Worm (Caenorhabditis elegans): ENCODE results near the gene C08E3.1.

C08E3.1 gene

DNA sequence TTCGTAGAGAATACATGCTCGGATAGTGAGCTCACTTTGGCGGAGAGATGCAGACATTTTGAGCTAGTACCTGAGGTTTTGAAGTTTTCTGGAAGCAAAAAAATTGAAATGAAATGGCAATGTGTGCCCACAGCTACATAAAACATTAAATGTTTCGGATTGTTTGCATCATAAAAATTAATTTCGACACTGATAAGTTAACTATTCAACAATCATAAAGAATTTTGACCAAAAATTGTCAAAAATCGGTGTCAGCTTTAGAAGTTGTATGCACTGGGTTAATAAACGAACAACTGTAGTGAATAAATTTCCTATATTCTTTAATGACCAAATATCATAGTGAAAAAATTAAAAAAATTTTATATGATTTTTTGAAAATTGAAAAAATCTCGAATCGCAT lies 14.6 kb upstream of the C08E3.1 start, which contains the start of gene fbxa-166:
TSS of gene fbxa-166 (minus strand) at position 101 of the 400 bp plus-strand sequence.
- no peak for TF ChIP-seq unc-39 (tag; optimal IDR thresholded peaks at IDR 0.05)
- TF ChIP-seq C34F6.9 (tag; optimal IDR thresholded peaks at IDR 0.05) = no peak
- TF ChIP-seq R02D3.7 (tag; optimal IDR thresholded peaks at IDR 0.05) = no peak
- TF ChIP-seq ztf-11 (tag; optimal IDR thresholded peaks at IDR 0.05) = no peak
- TF ChIP-seq sma-9 (GFP tag; optimal IDR thresholded peaks at IDR 0.05) = no peak
- TF ChIP-seq sma-9 (tag; optimal IDR thresholded peaks at IDR 0.05) = no peak
- no peak for TF ChIP-seq lin-39 (tag; optimal IDR thresholded peaks at IDR 0.05)

DNA sequence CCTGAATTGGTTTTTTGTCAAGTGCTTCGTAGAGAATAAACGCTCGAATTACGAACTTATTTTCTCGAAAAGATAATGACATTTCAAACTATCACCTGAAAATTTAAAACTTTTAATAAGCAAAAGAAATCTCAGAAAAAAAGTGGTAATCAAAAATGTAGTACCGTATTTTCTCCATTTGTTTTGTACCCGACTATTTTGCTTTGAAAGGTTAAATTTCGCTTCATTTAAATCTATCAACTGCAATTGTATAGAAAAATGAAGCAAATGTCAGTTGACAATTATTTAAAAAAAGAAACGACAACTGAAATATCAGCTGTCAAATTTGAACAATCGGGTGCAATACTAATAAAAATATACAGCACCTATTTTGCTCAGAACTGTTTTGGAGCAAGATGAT lies 12.4 kb upstream of the C08E3.1 start, which contains the start of gene fbxa-158:
TSS of gene fbxa-158 (minus strand) at position 101 of the 400 bp plus-strand sequence.
- TF ChIP-seq sem-4 (tag; optimal IDR thresholded peaks at IDR 0.05) (no peak), alr-1 (tag; optimal IDR thresholded peaks at IDR 0.05) (no peak), mab-5 (tag; optimal IDR thresholded peaks at IDR 0.05) (no peak), unc-62 (GFP tag; optimal IDR thresholded peaks at IDR 0.05) (no peak), C34F6.9 (tag; optimal IDR thresholded peaks at IDR 0.05) (no peak), nhr-129 (tag; optimal IDR thresholded peaks at IDR 0.05) (no peak), nhr-237 (tag; optimal IDR thresholded peaks at IDR 0.05) (no peak), unc-39 (tag; optimal IDR thresholded peaks at IDR 0.05) (no peak), crh-2 (tag; optimal IDR thresholded peaks at IDR 0.05) (no peak), nhr-77 (tag; optimal IDR thresholded peaks at IDR 0.05) (no peak), ztf-4 (tag; optimal IDR thresholded peaks at IDR 0.05) (no peak), gmeb-1 (tag; optimal IDR thresholded peaks at IDR 0.05) (no peak), egl-27 (tag; optimal IDR thresholded peaks at IDR 0.05) (no peak), elt-1 (tag; optimal IDR thresholded peaks at IDR 0.05) (no peak), ceh-16 (tag; optimal IDR thresholded peaks at IDR 0.05) (no peak), snpc-4 (tag; optimal IDR thresholded peaks at IDR 0.05) (no peak), blmp-1 (tag; optimal IDR thresholded peaks at IDR 0.05; ENCODE audit: insufficient read depth) (no peak)

DNA sequence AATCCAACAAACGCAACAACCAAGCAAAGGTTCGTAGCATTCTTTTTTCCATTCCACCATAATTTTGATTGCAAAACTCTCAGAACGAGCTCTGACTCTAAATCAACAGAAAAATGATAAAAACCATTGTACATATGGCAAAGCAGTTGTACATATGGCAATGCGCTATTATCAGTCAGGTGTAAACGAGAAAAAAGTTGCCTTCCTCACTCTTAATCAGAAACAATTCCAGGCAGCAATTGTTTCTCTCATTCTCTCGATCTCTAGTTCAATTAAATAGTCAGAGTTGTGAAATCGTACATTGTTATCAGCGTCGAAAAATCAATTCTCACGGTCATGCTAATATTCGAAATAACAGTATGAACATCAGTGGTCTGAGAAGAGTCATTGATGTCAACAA lies 11.8 kb upstream of the C08E3.1 start:
- TF ChIP-seq fos-1 (tag; optimal IDR thresholded peaks at IDR 0.05) (peak; percentile 44), skn-1 (tag; optimal IDR thresholded peaks at IDR 0.05) (no peak)

DNA sequence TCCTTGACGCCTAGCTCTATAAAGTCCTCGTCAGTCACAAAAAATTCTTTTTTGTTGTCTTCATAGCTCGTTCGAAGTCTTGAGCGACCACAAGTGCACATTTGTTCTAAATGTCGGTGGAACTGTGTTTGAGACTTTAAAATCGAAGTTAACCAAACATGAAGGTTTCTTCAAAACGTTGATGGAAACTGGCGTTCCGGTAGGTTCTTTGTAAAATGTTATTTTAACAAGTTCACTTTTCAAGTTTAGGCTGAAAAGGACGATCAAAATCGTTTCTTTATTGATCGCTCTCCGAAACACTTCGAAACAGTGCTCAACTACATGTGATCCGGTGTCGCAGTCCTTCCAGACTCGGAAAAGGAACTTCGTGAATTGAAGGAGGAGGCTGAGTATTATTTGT lies 9.0 kb upstream of the C08E3.1 start, which contains the start of gene fbxa-160:
TSS of gene fbxa-160 (minus strand) at position 101 of the 400 bp plus-strand sequence.
- TF ChIP-seq zag-1 (tag; optimal IDR thresholded peaks at IDR 0.05) (no peak), ama-1 (optimal IDR thresholded peaks at IDR 0.05) (no peak), crh-2 (tag; optimal IDR thresholded peaks at IDR 0.05) (no peak), peb-1 (tag; optimal IDR thresholded peaks at IDR 0.05) (no peak), nhr-11 (tag; optimal IDR thresholded peaks at IDR 0.05) (no peak), mdl-1 (tag; optimal IDR thresholded peaks at IDR 0.05) (no peak), lsy-2 (tag; optimal IDR thresholded peaks at IDR 0.05) (no peak), ztf-4 (tag; optimal IDR thresholded peaks at IDR 0.05) (no peak), ZK546.5 (tag; optimal IDR thresholded peaks at IDR 0.05) (no peak), nhr-237 (tag; optimal IDR thresholded peaks at IDR 0.05) (no peak), dmd-4 (tag; optimal IDR thresholded peaks at IDR 0.05) (no peak)

DNA sequence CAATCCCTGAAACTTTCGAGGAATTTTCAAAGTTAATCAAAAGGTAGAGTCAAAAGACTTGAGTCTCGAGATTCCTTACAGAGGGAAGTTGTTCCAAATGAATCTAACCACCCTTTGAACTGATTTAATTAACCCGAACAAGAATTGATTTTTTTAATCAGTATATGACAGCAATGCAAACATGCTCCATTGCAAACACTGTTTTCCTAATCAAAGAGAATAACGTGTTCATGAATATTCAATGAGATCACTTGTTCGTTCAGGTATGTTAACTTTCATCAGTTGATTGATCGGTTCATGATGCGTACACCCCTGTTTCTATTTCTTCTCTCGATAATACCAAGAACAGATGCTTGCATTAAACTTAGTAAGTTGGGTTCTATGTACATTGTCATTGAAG lies 7.9 kb upstream of the C08E3.1 start, which contains the start of gene C08E3.14:
TSS of gene C08E3.14 (plus strand) at position 301 of the 400 bp plus-strand sequence.
- TF ChIP-seq elt-3 (tag; optimal IDR thresholded peaks at IDR 0.05) = no peak
- no peak for TF ChIP-seq nhr-10 (tag; optimal IDR thresholded peaks at IDR 0.05)
- no peak for TF ChIP-seq ZK546.5 (tag; optimal IDR thresholded peaks at IDR 0.05)
- TF ChIP-seq nhr-77 (tag; optimal IDR thresholded peaks at IDR 0.05) = no peak
- no peak for TF ChIP-seq Y55F3AM.14 (GFP tag; optimal IDR thresholded peaks at IDR 0.05)
- no peak for TF ChIP-seq R02D3.7 (tag; optimal IDR thresholded peaks at IDR 0.05)
- no peak for TF ChIP-seq sma-9 (GFP tag; optimal IDR thresholded peaks at IDR 0.05)
- no peak for TF ChIP-seq sma-9 (tag; optimal IDR thresholded peaks at IDR 0.05)
- TF ChIP-seq nhr-11 (tag; optimal IDR thresholded peaks at IDR 0.05) = no peak
- TF ChIP-seq skn-1 (tag; optimal IDR thresholded peaks at IDR 0.05) = no peak
- TF ChIP-seq lin-39 (tag; optimal IDR thresholded peaks at IDR 0.05) = no peak
- no peak for TF ChIP-seq nhr-6 (tag; optimal IDR thresholded peaks at IDR 0.05)
- no peak for TF ChIP-seq snpc-4 (tag; optimal IDR thresholded peaks at IDR 0.05)
- no peak for TF ChIP-seq nhr-25 (tag; optimal IDR thresholded peaks at IDR 0.05)
- no peak for TF ChIP-seq lin-13 (GFP tag; optimal IDR thresholded peaks at IDR 0.05)
- TF ChIP-seq sma-3 (GFP tag; optimal IDR thresholded peaks at IDR 0.05) = no peak
- TF ChIP-seq aly-2 (tag; optimal IDR thresholded peaks at IDR 0.05) = no peak
- no peak for TF ChIP-seq fos-1 (tag; optimal IDR thresholded peaks at IDR 0.05)
- no peak for TF ChIP-seq ztf-4 (tag; optimal IDR thresholded peaks at IDR 0.05)
- TF ChIP-seq ztf-1 (GFP tag; conservative IDR thresholded peaks at IDR 0.05) = no peak
- TF ChIP-seq egl-27 (tag; optimal IDR thresholded peaks at IDR 0.05) = no peak

All from whole organism, L2 larva.